Fruit fly (Drosophila melanogaster) whole organism, embryonic: ENCODE results near the gene Ldaf1.

Source experiments
- Atf3 ChIP-seq: fragments of 200-800 bp; sonication (Bioruptor generic); optimal IDR thresholded peaks from 3 replicates; lab custom pipeline; 2016; ENCODE audit warnings: missing biosample characterization, missing genetic modification characterization
- CG11696 ChIP-seq: fragments of 200-800 bp; sonication (Bioruptor generic); IDR thresholded peaks from 2 replicates; pipeline ENCODE4 v1.3.6; 2022; ENCODE audit warnings: missing biosample characterization, missing genetic modification characterization
- CG12155 ChIP-seq: fragments of 200-800 bp; sonication (Bioruptor generic); optimal IDR thresholded peaks from 3 replicates; lab custom pipeline; 2016; ENCODE audit warnings: missing biosample characterization, missing genetic modification characterization
- CG12219 ChIP-seq: fragments of 200-800 bp; sonication (Bioruptor generic); optimal IDR thresholded peaks from 3 replicates; lab custom pipeline; 2018; ENCODE audit warnings: missing biosample characterization, mild to moderate bottlenecking, missing genetic modification characterization
- CG12236 ChIP-seq: fragments of 200-800 bp; sonication (Bioruptor generic); optimal IDR thresholded peaks from 2 replicates; lab custom pipeline; 2016; ENCODE audit warnings: missing biosample characterization, missing genetic modification characterization
- CG13424 ChIP-seq: fragments of 200-800 bp; sonication (Bioruptor generic); optimal IDR thresholded peaks from 2 replicates; lab custom pipeline; 2019; ENCODE audit warnings: missing biosample characterization, mild to moderate bottlenecking, missing genetic modification characterization, moderate library complexity
- CG14667 ChIP-seq: fragments of 200-800 bp; sonication (Bioruptor generic); IDR thresholded peaks from 2 replicates; pipeline ENCODE4 v1.3.6; 2022; ENCODE audit warnings: missing biosample characterization, missing genetic modification characterization
- CG14710 ChIP-seq: fragments of 200-800 bp; sonication (Bioruptor generic); optimal IDR thresholded peaks from 3 replicates; lab custom pipeline; 2019; ENCODE audit warnings: missing biosample characterization, mild to moderate bottlenecking, missing genetic modification characterization, moderate library complexity
- CG15011 ChIP-seq: fragments of 200-800 bp; sonication (Bioruptor generic); optimal IDR thresholded peaks from 3 replicates; lab custom pipeline; 2018; ENCODE audit warnings: missing biosample characterization, mild to moderate bottlenecking, missing genetic modification characterization
- CG2202 ChIP-seq: fragments of 200-800 bp; sonication (Bioruptor generic); optimal IDR thresholded peaks from 2 replicates; lab custom pipeline; 2018; ENCODE audit warnings: missing biosample characterization, mild to moderate bottlenecking, missing genetic modification characterization
- CG31388 ChIP-seq: fragments of 200-800 bp; sonication (Bioruptor generic); optimal IDR thresholded peaks from 2 replicates; lab custom pipeline; 2016; ENCODE audit warnings: missing biosample characterization, missing genetic modification characterization
- CG3847 ChIP-seq: fragments of 200-800 bp; sonication (Bioruptor generic); IDR thresholded peaks from 2 replicates; pipeline ENCODE4 v1.3.6; 2022; ENCODE audit warnings: missing biosample characterization, missing genetic modification characterization
- CG42726 ChIP-seq: fragments of 200-800 bp; sonication (Bioruptor generic); IDR thresholded peaks from 2 replicates; pipeline ENCODE4 v1.3.6; 2022; ENCODE audit warnings: missing biosample characterization, missing genetic modification characterization; ENCODE audit not compliant: partially characterized antibody
- CG4328 ChIP-seq: fragments of 200-800 bp; sonication (Bioruptor generic); optimal IDR thresholded peaks from 3 replicates; lab custom pipeline; 2017; ENCODE audit warnings: missing biosample characterization, missing genetic modification reagents, missing genetic modification characterization
- CG4404 ChIP-seq: fragments of 200-800 bp; sonication (Bioruptor generic); IDR thresholded peaks from 2 replicates; pipeline ENCODE4 v1.3.6; 2022; ENCODE audit warnings: missing biosample characterization, missing genetic modification characterization
- CG8290 ChIP-seq, 3 experiments: fragments of 200-800 bp; sonication (Bioruptor generic); optimal IDR thresholded peaks; 2 replicates each; lab custom pipeline; 2016 to 2019; ENCODE audit warnings: missing biosample characterization in 3 of 3, missing genetic modification characterization in 3 of 3, mild to moderate bottlenecking in 2 of 3, moderate library complexity in 1 of 3
- CG9609 ChIP-seq: fragments of 200-800 bp; sonication (Bioruptor generic); optimal IDR thresholded peaks from 3 replicates; lab custom pipeline; 2016; ENCODE audit warnings: missing biosample characterization, missing genetic modification characterization
- Chrac-16 ChIP-seq: fragments of 200-800 bp; sonication (Bioruptor generic); optimal IDR thresholded peaks from 3 replicates; lab custom pipeline; 2016; ENCODE audit warnings: missing biosample characterization, missing genetic modification characterization
- D19A ChIP-seq: fragments of 200-800 bp; optimal IDR thresholded peaks from 3 replicates; lab custom pipeline; 2019; ENCODE audit warnings: missing biosample characterization, mild to moderate bottlenecking, missing genetic modification characterization, moderate library complexity
- Dek ChIP-seq: fragments of 200-800 bp; sonication (Bioruptor generic); optimal IDR thresholded peaks from 3 replicates; lab custom pipeline; 2019; ENCODE audit warnings: missing biosample characterization, mild to moderate bottlenecking, missing genetic modification characterization, moderate library complexity
- Dip2 ChIP-seq: fragments of 200-800 bp; sonication (Bioruptor generic); IDR thresholded peaks from 2 replicates; pipeline ENCODE4 v1.3.6; 2022; ENCODE audit warnings: missing biosample characterization, missing genetic modification characterization
- Dll ChIP-seq: fragments of 200-800 bp; sonication (Bioruptor generic); IDR thresholded peaks from 4 replicates; pipeline ENCODE4 v1.3.6; 2022; ENCODE audit warnings: missing biosample characterization, missing genetic modification characterization; ENCODE audit not compliant: partially characterized antibody
- Doc3 ChIP-seq: fragments of 200-800 bp; sonication (Bioruptor generic); IDR thresholded peaks from 3 replicates; pipeline ENCODE4 v1.3.6; 2022; ENCODE audit warnings: missing biosample characterization, missing genetic modification characterization; ENCODE audit not compliant: partially characterized antibody
- Dp ChIP-seq: fragments of 200-800 bp; sonication (Bioruptor generic); optimal IDR thresholded peaks from 2 replicates; lab custom pipeline; 2018; ENCODE audit warnings: missing biosample characterization, mild to moderate bottlenecking, missing genetic modification characterization, moderate library complexity
- ERR ChIP-seq: fragments of 200-800 bp; sonication (Bioruptor generic); optimal IDR thresholded peaks from 2 replicates; lab custom pipeline; 2016; ENCODE audit warnings: missing biosample characterization, missing genetic modification characterization
- HLH54F ChIP-seq: fragments of 200-800 bp; sonication (Bioruptor generic); optimal IDR thresholded peaks from 3 replicates; lab custom pipeline; 2016; ENCODE audit warnings: missing biosample characterization, missing genetic modification characterization
- Hr78 ChIP-seq, 2 experiments: fragments of 200-800 bp in 1 of 2; fragments of >200 bp in 1 of 2; sonication (Bioruptor generic) in 1 of 2; optimal IDR thresholded peaks; 2 replicates each; lab custom pipeline; 2017 to 2019; ENCODE audit warnings: missing biosample characterization in 2 of 2, missing genetic modification characterization in 2 of 2, mild to moderate bottlenecking in 1 of 2, moderate library complexity in 1 of 2
- MBD-R2 ChIP-seq: fragments of 200-800 bp; sonication (Bioruptor generic); IDR thresholded peaks from 2 replicates; pipeline ENCODE4 v1.3.6; 2022; ENCODE audit warnings: missing biosample characterization, missing genetic modification characterization
- NC2β ChIP-seq: fragments of 200-800 bp; sonication (Bioruptor generic); optimal IDR thresholded peaks from 2 replicates; lab custom pipeline; 2016; ENCODE audit warnings: missing biosample characterization, missing genetic modification characterization
- NfI ChIP-seq: fragments of 200-800 bp; sonication (Bioruptor generic); optimal IDR thresholded peaks from 3 replicates; lab custom pipeline; 2018; ENCODE audit warnings: missing biosample characterization, mild to moderate bottlenecking, missing genetic modification characterization, moderate library complexity
- Oaz ChIP-seq: fragments of 200-800 bp; sonication (Bioruptor generic); IDR thresholded peaks from 2 replicates; pipeline ENCODE4 v1.3.6; 2022; ENCODE audit warnings: missing biosample characterization, missing genetic modification characterization
- Oli ChIP-seq: fragments of 200-800 bp; sonication (Bioruptor generic); optimal IDR thresholded peaks from 2 replicates; lab custom pipeline; 2018; ENCODE audit warnings: missing biosample characterization, mild to moderate bottlenecking, missing genetic modification characterization, moderate library complexity
- Rfx ChIP-seq: fragments of 200-800 bp; sonication (Bioruptor generic); IDR thresholded peaks from 2 replicates; pipeline ENCODE4 v1.3.6; 2022; ENCODE audit warnings: missing biosample characterization, missing genetic modification characterization
- Scr ChIP-seq: fragments of 200-800 bp; sonication (Bioruptor generic); IDR thresholded peaks from 2 replicates; pipeline ENCODE4 v1.3.6; 2022; ENCODE audit warnings: missing biosample characterization, missing genetic modification characterization; ENCODE audit not compliant: partially characterized antibody
- Side ChIP-seq: fragments of 200-800 bp; sonication (Bioruptor generic); optimal IDR thresholded peaks from 2 replicates; lab custom pipeline; 2016; ENCODE audit warnings: missing biosample characterization, missing genetic modification characterization
- TFAM ChIP-seq: fragments of 200-800 bp; sonication (Bioruptor generic); optimal IDR thresholded peaks from 2 replicates; lab custom pipeline; 2017; ENCODE audit warnings: missing biosample characterization, missing genetic modification characterization, inconsistent platforms
- en ChIP-seq: fragments of 200-800 bp; sonication (Bioruptor generic); optimal IDR thresholded peaks from 2 replicates; lab custom pipeline; 2016; ENCODE audit warnings: missing biosample characterization, missing genetic modification characterization
- esg ChIP-seq: fragments of 200-800 bp; sonication (Bioruptor generic); conservative IDR thresholded peaks from 2 replicates; pipeline ENCODE4 v1.3.6; 2022; ENCODE audit warnings: missing biosample characterization, missing genetic modification characterization
- hbn ChIP-seq: fragments of 200-800 bp; sonication (Bioruptor generic); IDR thresholded peaks from 2 replicates; pipeline ENCODE4 v1.3.6; 2022; ENCODE audit warnings: missing biosample characterization, missing genetic modification characterization; ENCODE audit not compliant: partially characterized antibody
- her ChIP-seq: fragments of 200-800 bp; sonication (Bioruptor generic); optimal IDR thresholded peaks from 2 replicates; lab custom pipeline; 2016; ENCODE audit warnings: missing biosample characterization, missing genetic modification characterization
- jigr1 ChIP-seq: fragments of 200-800 bp; sonication (Bioruptor generic); IDR thresholded peaks from 3 replicates; pipeline ENCODE4 v1.3.6; 2022; ENCODE audit warnings: missing biosample characterization, missing genetic modification characterization
- knrl ChIP-seq: fragments of 200-800 bp; sonication (Bioruptor generic); IDR thresholded peaks from 3 replicates; pipeline ENCODE4 v1.3.6; 2022; ENCODE audit warnings: missing biosample characterization, missing genetic modification characterization; ENCODE audit not compliant: partially characterized antibody
- lbe ChIP-seq: fragments of 200-800 bp; sonication (Bioruptor generic); optimal IDR thresholded peaks from 2 replicates; lab custom pipeline; 2016; ENCODE audit warnings: missing biosample characterization, mild to moderate bottlenecking, missing genetic modification characterization
- onecut ChIP-seq: fragments of 200-800 bp; sonication (Bioruptor generic); IDR thresholded peaks from 2 replicates; pipeline ENCODE4 v1.3.6; 2022; ENCODE audit warnings: missing biosample characterization, missing genetic modification characterization
- pb ChIP-seq: fragments of 200-800 bp; sonication (Bioruptor generic); optimal IDR thresholded peaks from 3 replicates; lab custom pipeline; 2016; ENCODE audit warnings: missing biosample characterization, missing genetic modification characterization
- pho ChIP-seq: fragments of 200-800 bp; sonication (Bioruptor generic); optimal IDR thresholded peaks from 2 replicates; lab custom pipeline; 2016; ENCODE audit warnings: missing biosample characterization, missing genetic modification characterization
- salm ChIP-seq: fragments of 200-800 bp; sonication (Bioruptor generic); optimal IDR thresholded peaks from 2 replicates; lab custom pipeline; 2018; ENCODE audit warnings: missing biosample characterization, mild to moderate bottlenecking, missing genetic modification characterization
- slbo ChIP-seq: fragments of 200-800 bp; sonication (Bioruptor generic); IDR thresholded peaks from 2 replicates; pipeline ENCODE4 v1.3.6; 2022; ENCODE audit warnings: missing biosample characterization, missing genetic modification characterization
- slou ChIP-seq: fragments of 200-800 bp; sonication (Bioruptor generic); optimal IDR thresholded peaks from 3 replicates; lab custom pipeline; 2016; ENCODE audit warnings: missing biosample characterization, missing genetic modification characterization
- sug ChIP-seq: fragments of 200-800 bp; optimal IDR thresholded peaks from 2 replicates; lab custom pipeline; 2019; ENCODE audit warnings: missing biosample characterization, mild to moderate bottlenecking, missing genetic modification characterization, moderate library complexity

Ldaf1 gene

DNA sequence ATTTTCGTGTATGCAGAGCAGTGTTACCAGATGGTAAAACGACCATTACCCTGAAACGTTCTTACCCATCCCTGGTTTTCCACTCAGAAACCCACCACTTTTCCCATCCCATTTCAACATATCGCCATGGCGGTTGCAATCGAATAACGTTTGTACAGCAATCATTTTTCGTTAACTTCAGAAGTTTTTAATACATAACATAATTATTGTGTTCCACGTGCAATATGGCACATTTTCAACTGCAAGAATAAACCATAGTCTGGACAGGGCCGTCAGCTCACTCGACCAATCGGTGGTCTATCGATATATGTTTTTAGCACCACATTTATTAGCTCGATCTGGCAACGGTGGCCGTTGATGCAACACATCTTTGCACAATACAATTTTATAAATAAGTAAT lies 11.8 kb downstream of the Ldaf1 start, which contains the start of the genes trr and mRpL16 (continued):
- peak; percentile 86 for TF ChIP-seq Dll (GFP tag; lab: Robert Waterston, UW)
- TF ChIP-seq Doc3 (GFP tag; lab: Robert Waterston, UW), result peak; percentile 51; the same call in 1 of the 3 replicates
- TF ChIP-seq Oaz (GFP tag; lab: Robert Waterston, UW), result no peak
- no peak for TF ChIP-seq her (GFP tag; lab: Kevin White, UChicago)
- TF ChIP-seq CG42726 (GFP tag; lab: Robert Waterston, UW), result no peak
- no peak for TF ChIP-seq lbe (GFP tag; lab: Kevin White, UChicago)
- no peak for TF ChIP-seq salm (tag; lab: Kevin White, UChicago)
- TF ChIP-seq onecut, result no peak
- peak; percentile 25 for TF ChIP-seq Dek
- TF ChIP-seq CG31388 (GFP tag; lab: Kevin White, UChicago), result no peak
- TF ChIP-seq hbn (GFP tag; lab: Robert Waterston, UW), result peak; percentile 76
- TF ChIP-seq CG4404, result peak; percentile 31; the same call in 1 of the 2 replicates
- TF ChIP-seq CG12236, result no peak
- TF ChIP-seq MBD-R2 (GFP tag; lab: Robert Waterston, UW), result peak; percentile 84
- no peak for TF ChIP-seq TFAM
- TF ChIP-seq sug (tag; lab: Kevin White, UChicago), result peak; percentile 64
- peak; percentile 24 for TF ChIP-seq CG12155 (GFP tag; lab: Kevin White, UChicago)
- no peak for TF ChIP-seq Hr78 (GFP tag; optimal IDR thresholded peaks at IDR 0.05; lab: Kevin White, UChicago)
- TF ChIP-seq Dip2, result no peak
- peak; percentile 19 for TF ChIP-seq Chrac-16 (GFP tag; lab: Kevin White, UChicago)
- TF ChIP-seq Oli, result no peak
- no peak for TF ChIP-seq CG2202
- peak; percentile 59 for TF ChIP-seq NfI (GFP tag; lab: Kevin White, UChicago)
- no peak for TF ChIP-seq slou (GFP tag; lab: Kevin White, UChicago)
- peak; percentile 62 for TF ChIP-seq CG3847 (GFP tag; lab: Robert Waterston, UW)
- TF ChIP-seq CG13424 (tag; lab: Kevin White, UChicago), result peak; percentile 52
- no peak for TF ChIP-seq CG11696 (GFP tag; lab: Robert Waterston, UW)
- peak; percentile 77 for TF ChIP-seq CG14710
- peak; percentile 49 for TF ChIP-seq HLH54F (GFP tag; lab: Kevin White, UChicago)
- TF ChIP-seq CG8290 (GFP tag; optimal IDR thresholded peaks at IDR 0.05; lab: Kevin White, UChicago), result no peak
- TF ChIP-seq CG8290 (tag; optimal IDR thresholded peaks at IDR 0.05; lab: Kevin White, UChicago), result no peak
- TF ChIP-seq CG12219, result no peak
- no peak for TF ChIP-seq esg
- TF ChIP-seq jigr1 (GFP tag; lab: Robert Waterston, UW), result no peak
- TF ChIP-seq pho (GFP tag; lab: Kevin White, UChicago), result peak; percentile 53
- TF ChIP-seq ERR (GFP tag; lab: Kevin White, UChicago), result no peak
- peak; percentile 80 for TF ChIP-seq knrl (GFP tag; lab: Robert Waterston, UW)
- peak; percentile 40 for TF ChIP-seq Dp
- TF ChIP-seq NC2β (GFP tag; lab: Kevin White, UChicago), result no peak
- peak; percentile 83 for TF ChIP-seq Scr (GFP tag; lab: Robert Waterston, UW)
- TF ChIP-seq en (GFP tag; lab: Kevin White, UChicago), result no peak
- peak; percentile 27 for TF ChIP-seq Side
- peak; percentile 64 for TF ChIP-seq slbo (GFP tag; lab: Robert Waterston, UW)
- peak; percentile 31; the same call in 1 of the 2 replicates for TF ChIP-seq CG14667 (GFP tag; lab: Robert Waterston, UW)
- no peak for TF ChIP-seq pb (GFP tag; lab: Kevin White, UChicago)
- TF ChIP-seq CG4328 (GFP tag; lab: Kevin White, UChicago), result no peak
- TF ChIP-seq D19A (tag; lab: Kevin White, UChicago), result no peak
- peak; percentile 58 for TF ChIP-seq Rfx (GFP tag; lab: Robert Waterston, UW)
- no peak for TF ChIP-seq CG15011 (GFP tag; lab: Kevin White, UChicago)
- TF ChIP-seq CG9609 (GFP tag; lab: Kevin White, UChicago), result peak; percentile 22
- peak; percentile 36 for TF ChIP-seq Atf3
